Worm (Caenorhabditis elegans) whole organism, L4 larva: ENCODE measurements around the gene T21B10.3.

Experiments used
- R02D3.7 ChIP-seq: fragments of 150-350 bp; sonication (generic microtip); optimal IDR thresholded peaks from 3 replicates; lab custom pipeline; 2014; ENCODE audit warnings: missing biosample characterization, missing genetic modification characterization
- aha-1 ChIP-seq: fragments of 150-350 bp; peaks from one replicate; lab custom pipeline; 2014; ENCODE audit warnings: missing biosample characterization, missing genetic modification characterization
- hlh-30 ChIP-seq: sonication (generic microtip); optimal IDR thresholded peaks from 2 replicates; lab custom pipeline; 2017; ENCODE audit warnings: antibody characterized with exemption, mild to moderate bottlenecking, missing genetic modification characterization, missing compliant biosample characterization; ENCODE audit not compliant: insufficient read depth
- lin-15B ChIP-seq: fragments of 150-350 bp; sonication (generic microtip); optimal IDR thresholded peaks from 3 replicates; lab custom pipeline; 2014; ENCODE audit warnings: missing biosample characterization, missing genetic modification characterization
- lsy-2 ChIP-seq, 2 experiments: fragments of 150-350 bp in 1 of 2; sonication (generic microtip) in 1 of 2; optimal IDR thresholded peaks; 2 replicates each; lab custom pipeline; 2014 to 2017; ENCODE audit warnings: missing biosample characterization in 2 of 2, missing genetic modification characterization in 2 of 2
- pha-4 ChIP-seq, 2 experiments: fragments of 150-350 bp in 1 of 2; fragments of 200-800 bp in 1 of 2; sonication (Bioruptor generic) in 1 of 2; IDR thresholded peaks in 1 of 2; optimal IDR thresholded peaks in 1 of 2; 2 replicates each; pipeline versions ENCODE4 v1.3.6 to Lab custom; 2014 to 2022; ENCODE audit warnings: missing genetic modification characterization in 2 of 2, missing genetic modification reagents in 2 of 2, missing biosample characterization in 1 of 2, missing compliant biosample characterization in 1 of 2
- unc-39 ChIP-seq: sonication (generic microtip); optimal IDR thresholded peaks from 2 replicates; lab custom pipeline; 2017; ENCODE audit warnings: missing biosample characterization, missing genetic modification characterization
- unc-62 ChIP-seq, 3 experiments: fragments of 150-350 bp in 1 of 3; sonication (generic microtip); optimal IDR thresholded peaks in 2 of 3; peaks in 1 of 3; 1 replicate in 1 of 3; 2 replicates in 2 of 3; lab custom pipeline; 2014 to 2017; ENCODE audit warnings: missing biosample characterization in 3 of 3, missing genetic modification characterization in 3 of 3, missing genetic modification reagents in 3 of 3, missing genotype in 1 of 3
- zag-1 ChIP-seq: fragments of 150-350 bp; optimal IDR thresholded peaks from 2 replicates; lab custom pipeline; 2014; ENCODE audit warnings: missing biosample characterization, missing genetic modification characterization
- ztf-7 ChIP-seq: fragments of 150-350 bp; optimal IDR thresholded peaks from 2 replicates; lab custom pipeline; 2014; ENCODE audit warnings: missing biosample characterization, missing genetic modification characterization

- TF ChIP-seq zag-1 (tag; lab: Kevin White, UChicago) = no peak
- TF ChIP-seq pha-4 (GFP tag; IDR thresholded peaks at IDR 0.05; lab: Robert Waterston, UW) = no peak
- no peak for TF ChIP-seq pha-4 (tag; optimal IDR thresholded peaks at IDR 0.05; lab: Kevin White, UChicago)
- TF ChIP-seq hlh-30 (tag; lab: Kevin White, UChicago) = no peak
- TF ChIP-seq unc-62 (GFP tag; optimal IDR thresholded peaks at IDR 0.05 in 1 of 2; lab: Kevin White, UChicago) = no peak
- TF ChIP-seq unc-62 (tag; optimal IDR thresholded peaks at IDR 0.05; lab: Kevin White, UChicago) = no peak
- peak; percentile 88 for TF ChIP-seq aha-1 (tag; lab: Kevin White, UChicago)
- no peak for TF ChIP-seq lsy-2 (tag; optimal IDR thresholded peaks at IDR 0.05; lab: Kevin White, UChicago)
- TF ChIP-seq ztf-7 (tag; lab: Kevin White, UChicago) = no peak
- no peak for TF ChIP-seq unc-39 (tag; lab: Kevin White, UChicago)
- TF ChIP-seq R02D3.7 = no peak
- no peak for TF ChIP-seq lin-15B (tag; lab: Kevin White, UChicago)
These were observed 1.8 kb upstream of the T21B10.3 start for ce11 chrII:8932392-8932791.
